Worm (Caenorhabditis elegans) whole organism, young adult: Measurements from ENCODE around the gene clec-135.
A peak's percentile ranks its signal among the peaks of the same experiment; 100 is the strongest.

Experiments
- B0035.1 ChIP-seq: sonication (generic microtip); optimal IDR thresholded peaks from 2 replicates; lab custom pipeline; 2016; ENCODE audit warnings: missing genetic modification characterization, mild to moderate bottlenecking, missing compliant biosample characterization, missing genotype, missing genetic modification reagents
- F22D6.2 ChIP-seq: sonication (generic microtip); optimal IDR thresholded peaks from 2 replicates; lab custom pipeline; 2016; ENCODE audit warnings: mild to moderate bottlenecking, missing genetic modification characterization, missing compliant biosample characterization
- F23B12.7 ChIP-seq: sonication (generic microtip); optimal IDR thresholded peaks from 2 replicates; lab custom pipeline; 2017; ENCODE audit warnings: missing genetic modification characterization, mild to moderate bottlenecking, missing compliant biosample characterization, antibody characterized with exemption, moderate library complexity; ENCODE audit not compliant: insufficient read depth
- F49E8.2 ChIP-seq: sonication (generic microtip); optimal IDR thresholded peaks from 3 replicates; lab custom pipeline; 2017; ENCODE audit warnings: missing genetic modification characterization, mild to moderate bottlenecking, missing compliant biosample characterization, antibody characterized with exemption, moderate library complexity; ENCODE audit not compliant: insufficient read depth
- Y53F4B.3 ChIP-seq: fragments of 200-800 bp; sonication (Bioruptor generic); IDR thresholded peaks from 2 replicates; pipeline ENCODE4 v1.3.6; 2022; ENCODE audit warnings: missing genetic modification reagents, missing genetic modification characterization, missing compliant biosample characterization
- Y56A3A.18 ChIP-seq: fragments of 200-800 bp; sonication (Bioruptor generic); IDR thresholded peaks from 2 replicates; pipeline ENCODE4 v1.3.6; 2022; ENCODE audit warnings: missing genetic modification reagents, missing genetic modification characterization, missing compliant biosample characterization
- ZK185.1 ChIP-seq: sonication (generic microtip); optimal IDR thresholded peaks from 2 replicates; lab custom pipeline; 2016; ENCODE audit warnings: mild to moderate bottlenecking, missing genetic modification characterization, missing compliant biosample characterization; ENCODE audit not compliant: poor library complexity, severe bottlenecking
- ama-1 ChIP-seq, 3 experiments: fragments of 150-350 bp in 1 of 3; sonication (generic microtip) in 2 of 3; optimal IDR thresholded peaks; 2 replicates each; lab custom pipeline; 2014 to 2018; ENCODE audit warnings: missing biosample characterization in 2 of 3, missing genetic modification characterization in 2 of 3, missing genetic modification reagents in 2 of 3
- aptf-3 ChIP-seq: fragments of 200-800 bp; sonication (Bioruptor generic); IDR thresholded peaks from 2 replicates; pipeline ENCODE4 v1.3.6; 2022; ENCODE audit warnings: missing genetic modification characterization, missing compliant biosample characterization
- athp-1 ChIP-seq: sonication (generic microtip); optimal IDR thresholded peaks from 2 replicates; lab custom pipeline; 2017; ENCODE audit warnings: mild to moderate bottlenecking, missing genetic modification characterization, missing compliant biosample characterization
- attf-3 ChIP-seq: fragments of 200-800 bp; sonication (Bioruptor generic); conservative IDR thresholded peaks from 2 replicates; pipeline ENCODE4 v1.3.6; 2022; ENCODE audit warnings: missing genetic modification reagents, missing genetic modification characterization, missing compliant biosample characterization
- attf-6 ChIP-seq: fragments of 200-800 bp; sonication (Bioruptor generic); IDR thresholded peaks from 2 replicates; pipeline ENCODE4 v1.3.6; 2022; ENCODE audit warnings: missing genetic modification reagents, missing genetic modification characterization, missing compliant biosample characterization
- cebp-2 ChIP-seq: fragments of 200-800 bp; sonication (Bioruptor generic); IDR thresholded peaks from 2 replicates; pipeline ENCODE4 v1.3.6; 2022; ENCODE audit warnings: missing genetic modification characterization, missing compliant biosample characterization
- ceh-91 ChIP-seq: fragments of 200-800 bp; sonication (Bioruptor generic); IDR thresholded peaks from 2 replicates; pipeline ENCODE4 v1.3.6; 2022; ENCODE audit warnings: missing genetic modification reagents, missing genetic modification characterization, missing compliant biosample characterization
- chd-7 ChIP-seq: sonication (generic microtip); optimal IDR thresholded peaks from 2 replicates; lab custom pipeline; 2016; ENCODE audit warnings: mild to moderate bottlenecking, missing genetic modification characterization, moderate library complexity, missing compliant biosample characterization
- dox-1 ChIP-seq: fragments of 200-800 bp; sonication (Bioruptor generic); IDR thresholded peaks from 2 replicates; pipeline ENCODE4 v1.3.6; 2022; ENCODE audit warnings: missing genetic modification reagents, missing genetic modification characterization, missing compliant biosample characterization
- ekl-4 ChIP-seq: fragments of 200-800 bp; sonication (Bioruptor generic); IDR thresholded peaks from 2 replicates; pipeline ENCODE4 v1.3.6; 2022; ENCODE audit warnings: missing genetic modification reagents, missing genetic modification characterization, missing compliant biosample characterization
- ets-4 ChIP-seq: fragments of 200-800 bp; sonication (Bioruptor generic); optimal IDR thresholded peaks from 2 replicates; lab custom pipeline; 2018; ENCODE audit warnings: mild to moderate bottlenecking, missing genetic modification characterization, missing compliant biosample characterization
- hmg-1.2 ChIP-seq: fragments of 200-800 bp; sonication (Bioruptor generic); IDR thresholded peaks from 2 replicates; pipeline ENCODE4 v1.3.6; 2022; ENCODE audit warnings: missing genetic modification reagents, missing genetic modification characterization, missing compliant biosample characterization
- hsf-1 ChIP-seq: fragments of 200-800 bp; sonication (Bioruptor generic); IDR thresholded peaks from 2 replicates; pipeline ENCODE4 v1.3.6; 2022; ENCODE audit warnings: missing genetic modification reagents, missing genetic modification characterization, missing compliant biosample characterization
- let-607 ChIP-seq, 2 experiments: fragments of 200-800 bp in 1 of 2; sonication (Bioruptor generic) in 1 of 2; sonication (generic microtip) in 1 of 2; optimal IDR thresholded peaks; 2 replicates each; lab custom pipeline; 2016 to 2018; ENCODE audit warnings: mild to moderate bottlenecking in 2 of 2, missing compliant biosample characterization in 2 of 2, missing genetic modification characterization in 2 of 2, moderate library complexity in 2 of 2, missing genotype in 1 of 2
- lin-26 ChIP-seq: fragments of 200-800 bp; sonication (Bioruptor generic); IDR thresholded peaks from 2 replicates; pipeline ENCODE4 v1.3.6; 2022; ENCODE audit warnings: missing genetic modification reagents, missing genetic modification characterization, missing compliant biosample characterization
- lin-35 ChIP-seq, 3 experiments: fragments of 150-350 bp in 2 of 3; sonication (generic microtip) in 1 of 3; optimal IDR thresholded peaks; 2 replicates each; lab custom pipeline; 2014 to 2018; ENCODE audit warnings: missing biosample characterization in 3 of 3, missing genetic modification characterization in 3 of 3, missing genetic modification reagents in 3 of 3
- lin-40 ChIP-seq: sonication (generic microtip); optimal IDR thresholded peaks from 2 replicates; lab custom pipeline; 2016; ENCODE audit warnings: missing genetic modification characterization, mild to moderate bottlenecking, missing compliant biosample characterization, missing genotype, missing genetic modification reagents
- lin-54 ChIP-seq: fragments of 200-800 bp; sonication (Bioruptor generic); optimal IDR thresholded peaks from 2 replicates; lab custom pipeline; 2018; ENCODE audit warnings: mild to moderate bottlenecking, missing genetic modification characterization, missing compliant biosample characterization
- lsy-27 ChIP-seq: sonication (generic microtip); optimal IDR thresholded peaks from 2 replicates; lab custom pipeline; 2017; ENCODE audit warnings: missing genetic modification characterization, mild to moderate bottlenecking, missing compliant biosample characterization, antibody characterized with exemption, missing genotype, borderline replicate concordance; ENCODE audit not compliant: insufficient read depth
- madf-3 ChIP-seq: fragments of 200-800 bp; sonication (Bioruptor generic); IDR thresholded peaks from 2 replicates; pipeline ENCODE4 v1.3.6; 2022; ENCODE audit warnings: missing genetic modification reagents, missing genetic modification characterization, missing compliant biosample characterization
- madf-6 ChIP-seq: fragments of 200-800 bp; sonication (Bioruptor generic); IDR thresholded peaks from 2 replicates; pipeline ENCODE4 v1.3.6; 2022; ENCODE audit warnings: missing genetic modification reagents, missing genetic modification characterization, missing compliant biosample characterization
- nfya-2 ChIP-seq: fragments of 200-800 bp; sonication (Bioruptor generic); IDR thresholded peaks from 2 replicates; pipeline ENCODE4 v1.3.6; 2022; ENCODE audit warnings: missing genetic modification reagents, missing genetic modification characterization, missing compliant biosample characterization
- nhr-179 ChIP-seq: sonication (generic microtip); optimal IDR thresholded peaks from 2 replicates; lab custom pipeline; 2016; ENCODE audit warnings: mild to moderate bottlenecking, missing genetic modification characterization, missing compliant biosample characterization
- nhr-80 ChIP-seq: sonication (generic microtip); optimal IDR thresholded peaks from 2 replicates; lab custom pipeline; 2016; ENCODE audit warnings: missing genetic modification characterization, missing compliant biosample characterization
- rcor-1 ChIP-seq: fragments of 200-800 bp; sonication (Bioruptor generic); IDR thresholded peaks from 2 replicates; pipeline ENCODE4 v1.3.6; 2022; ENCODE audit warnings: missing genetic modification reagents, missing genetic modification characterization, missing compliant biosample characterization
- rec-8 ChIP-seq, 2 experiments: sonication (generic microtip); optimal IDR thresholded peaks; 2 replicates each; lab custom pipeline; 2016; ENCODE audit warnings: mild to moderate bottlenecking in 2 of 2, missing genetic modification characterization in 2 of 2, missing genetic modification reagents in 2 of 2, missing genotype in 2 of 2, missing biosample characterization in 1 of 2, missing compliant biosample characterization in 1 of 2, moderate library complexity in 1 of 2
- rpc-1 ChIP-seq, 2 experiments: fragments of 150-350 bp in 1 of 2; sonication (generic microtip) in 1 of 2; optimal IDR thresholded peaks; 2 replicates each; lab custom pipeline; 2014 to 2018; ENCODE audit warnings: missing biosample characterization in 1 of 2, missing genetic modification characterization in 1 of 2, missing genetic modification reagents in 1 of 2, missing genotype in 1 of 2
- snpc-3.4 ChIP-seq: sonication (generic microtip); optimal IDR thresholded peaks from 2 replicates; lab custom pipeline; 2017; ENCODE audit warnings: missing genetic modification characterization, mild to moderate bottlenecking, missing compliant biosample characterization, antibody characterized with exemption, moderate library complexity, missing genotype, missing genetic modification reagents
- snpc-4 ChIP-seq, 5 experiments: fragments of 150-350 bp in 1 of 5; sonication (generic microtip) in 4 of 5; optimal IDR thresholded peaks; 2 replicates each; lab custom pipeline; 2014 to 2018; ENCODE audit warnings: missing genetic modification characterization in 5 of 5, missing biosample characterization in 3 of 5, antibody characterized with exemption in 2 of 5, mild to moderate bottlenecking in 2 of 5, missing compliant biosample characterization in 2 of 5, missing genotype in 2 of 5, moderate library complexity in 2 of 5, missing genetic modification reagents in 1 of 5
- somi-1 ChIP-seq: fragments of 200-800 bp; sonication (Bioruptor generic); optimal IDR thresholded peaks from 2 replicates; lab custom pipeline; 2018; ENCODE audit warnings: mild to moderate bottlenecking, missing genetic modification characterization, missing compliant biosample characterization
- sptf-2 ChIP-seq: fragments of 200-800 bp; sonication (Bioruptor generic); optimal IDR thresholded peaks from 2 replicates; lab custom pipeline; 2018; ENCODE audit warnings: mild to moderate bottlenecking, missing genetic modification characterization, missing compliant biosample characterization
- tlf-1 ChIP-seq: fragments of 200-800 bp; sonication (Bioruptor generic); optimal IDR thresholded peaks from 2 replicates; lab custom pipeline; 2018; ENCODE audit warnings: mild to moderate bottlenecking, missing genetic modification characterization, missing compliant biosample characterization
- unc-130 ChIP-seq: sonication (generic microtip); optimal IDR thresholded peaks from 2 replicates; lab custom pipeline; 2016; ENCODE audit warnings: missing genetic modification reagents, missing genetic modification characterization, missing compliant biosample characterization
- xnd-1 ChIP-seq: sonication (generic microtip); optimal IDR thresholded peaks from 2 replicates; lab custom pipeline; 2016; ENCODE audit warnings: missing genotype, missing genetic modification reagents, missing genetic modification characterization, missing compliant biosample characterization
- zim-3 ChIP-seq: sonication (generic microtip); optimal IDR thresholded peaks from 2 replicates; lab custom pipeline; 2017; ENCODE audit warnings: mild to moderate bottlenecking, missing genetic modification characterization, moderate library complexity, missing compliant biosample characterization
- ztf-28 ChIP-seq: fragments of 200-800 bp; sonication (Bioruptor generic); IDR thresholded peaks from 2 replicates; pipeline ENCODE4 v1.3.6; 2022; ENCODE audit warnings: missing genetic modification reagents, missing genetic modification characterization, missing compliant biosample characterization
- ztf-3 ChIP-seq: fragments of 200-800 bp; sonication (Bioruptor generic); optimal IDR thresholded peaks from 2 replicates; lab custom pipeline; 2018; ENCODE audit warnings: mild to moderate bottlenecking, missing genetic modification characterization, missing compliant biosample characterization

clec-135 gene

ce11 chrII:4229106-4229708 is 29.4 kb downstream of the clec-135 start, which contains the start of gene C16A11.3 (continued):
- no peak for TF ChIP-seq lin-40 (tag; lab: Kevin White, UChicago)
- no peak for TF ChIP-seq zim-3
- no peak for TF ChIP-seq ztf-3 (GFP tag; lab: Kevin White, UChicago)
- no peak for TF ChIP-seq ztf-28 (GFP tag; lab: Robert Waterston, UW)
- no peak for TF ChIP-seq nhr-80 (tag; lab: Kevin White, UChicago)
- TF ChIP-seq ceh-91 (GFP tag; lab: Robert Waterston, UW): no peak
- no peak for TF ChIP-seq chd-7 (tag; lab: Kevin White, UChicago)
- no peak for TF ChIP-seq ets-4 (GFP tag; lab: Kevin White, UChicago)
- no peak for TF ChIP-seq F22D6.2 (tag; lab: Kevin White, UChicago)
- TF ChIP-seq F23B12.7: no peak
- peak; percentile 12 for TF ChIP-seq lin-54
- peak; percentile 58 for TF ChIP-seq tlf-1 (GFP tag; lab: Kevin White, UChicago)
- no peak for TF ChIP-seq cebp-2 (GFP tag; lab: Robert Waterston, UW)
- peak; percentile 62 for TF ChIP-seq athp-1
- TF ChIP-seq F49E8.2 (tag; lab: Kevin White, UChicago): peak; percentile 91
- TF ChIP-seq Y56A3A.18: peak; percentile 76; the same call in 1 of the 2 replicates
- 0 out of 2 replicates have a peak, but pooled peaks have one; percentile 54 for TF ChIP-seq madf-3
- peak; percentile 70 for TF ChIP-seq unc-130 (GFP tag; lab: Kevin White, UChicago)
- no peak for TF ChIP-seq rpc-1 (optimal IDR thresholded peaks at IDR 0.05; lab: Kevin White, UChicago)
- TF ChIP-seq rpc-1 (tag; optimal IDR thresholded peaks at IDR 0.05; lab: Kevin White, UChicago): no peak
- no peak for TF ChIP-seq aptf-3
- peak; percentile 81 for TF ChIP-seq xnd-1 (tag; lab: Kevin White, UChicago)
- no peak for TF ChIP-seq let-607 (tag; optimal IDR thresholded peaks at IDR 0.05; lab: Kevin White, UChicago)
- no peak for TF ChIP-seq lin-26 (GFP tag; lab: Robert Waterston, UW)
- TF ChIP-seq rcor-1: no peak
- no peak for TF ChIP-seq ama-1 (optimal IDR thresholded peaks at IDR 0.05; lab: Kevin White, UChicago)
- peak in 1 of 2 experiments; percentile 86 for TF ChIP-seq ama-1 (GFP tag; optimal IDR thresholded peaks at IDR 0.05; lab: Kevin White, UChicago)
- TF ChIP-seq ekl-4 (GFP tag; lab: Robert Waterston, UW): peak; percentile 72
- TF ChIP-seq somi-1 (GFP tag; lab: Kevin White, UChicago): no peak
- peak; percentile 65 for TF ChIP-seq snpc-3.4 (tag; lab: Kevin White, UChicago)
- TF ChIP-seq ZK185.1 (tag; lab: Kevin White, UChicago): no peak
- peak in 1 of 3 experiments; percentile 32 for TF ChIP-seq lin-35 (GFP tag; optimal IDR thresholded peaks at IDR 0.05; lab: Kevin White, UChicago)
- TF ChIP-seq madf-6 (GFP tag; lab: Robert Waterston, UW): peak; percentile 87
- TF ChIP-seq Y53F4B.3 (GFP tag; lab: Robert Waterston, UW): no peak
- TF ChIP-seq attf-3 (GFP tag; lab: Robert Waterston, UW): no peak
- TF ChIP-seq nhr-179 (tag; lab: Kevin White, UChicago): no peak
- TF ChIP-seq lsy-27 (tag; lab: Kevin White, UChicago): no peak
- peak; percentile 70; the same call in 1 of the 2 replicates for TF ChIP-seq attf-6 (GFP tag; lab: Robert Waterston, UW)
- TF ChIP-seq hsf-1 (GFP tag; lab: Robert Waterston, UW): no peak; the same call in 1 of the 2 replicates
- no peak for TF ChIP-seq rec-8 (tag; optimal IDR thresholded peaks at IDR 0.05; lab: Kevin White, UChicago)
- no peak for TF ChIP-seq B0035.1 (tag; lab: Kevin White, UChicago)
- no peak for TF ChIP-seq dox-1
- TF ChIP-seq nfya-2 (GFP tag; lab: Robert Waterston, UW): 0 out of 2 replicates have a peak, but pooled peaks have one; percentile 74
- peak; percentile 32; the same call in 1 of the 2 replicates for TF ChIP-seq hmg-1.2 (GFP tag; lab: Robert Waterston, UW)
- TF ChIP-seq snpc-4 (GFP tag; optimal IDR thresholded peaks at IDR 0.05; lab: Kevin White, UChicago): peak; percentile 35
- peak in 2 of 4 experiments; percentile 3 to 42 for TF ChIP-seq snpc-4 (tag; optimal IDR thresholded peaks at IDR 0.05; lab: Kevin White, UChicago)
- no peak for TF ChIP-seq sptf-2 (GFP tag; lab: Kevin White, UChicago)
